Fruit fly (Drosophila melanogaster) whole organism, prepupa: ENCODE data around the gene CG33689.

Source experiments
- Gug ChIP-seq: fragments of 200-800 bp; sonication (Bioruptor generic); IDR thresholded peaks from 2 replicates; pipeline ENCODE4 v1.3.6; 2022; ENCODE audit warnings: missing biosample characterization, missing genetic modification characterization
- pdm3 ChIP-seq: fragments of 200-800 bp; sonication (Bioruptor generic); optimal IDR thresholded peaks from 3 replicates; lab custom pipeline; 2016; ENCODE audit warnings: missing biosample characterization, missing genetic modification characterization
- ss ChIP-seq, 2 experiments: fragments of 200-800 bp; sonication (Bioruptor generic); optimal IDR thresholded peaks; 2 replicates in 1 of 2; 3 replicates in 1 of 2; lab custom pipeline; 2017 to 2018; ENCODE audit warnings: mild to moderate bottlenecking in 2 of 2, missing biosample characterization in 2 of 2, missing genetic modification characterization in 2 of 2, moderate library complexity in 1 of 2

dm6 chr3L:16178433-16178832, 21.6 kb upstream of the CG33689 start:
- TF ChIP-seq Gug (GFP tag; lab: Robert Waterston, UW) (no peak), pdm3 (GFP tag; lab: Kevin White, UChicago) (no peak), ss (GFP tag; optimal IDR thresholded peaks at IDR 0.05; lab: Kevin White, UChicago) (peak; percentile 26 to 50)
